Worm (Caenorhabditis elegans) whole organism, dauer: Measurements from ENCODE around the gene C08D8.7.

Experiments used
- unc-62 ChIP-seq: sonication (generic microtip); optimal IDR thresholded peaks from 2 replicates; lab custom pipeline; 2017; ENCODE audit warnings: missing biosample characterization, missing genetic modification reagents, missing genetic modification characterization

Gene C08D8.7

ce11 chrV:8325906-8326305, 15.1 kb upstream of the C08D8.7 start:
- TF ChIP-seq unc-62: no peak

ce11 chrV:8327080-8327479, 13.9 kb upstream of the C08D8.7 start:
- TF ChIP-seq unc-62: no peak

ce11 chrV:8334360-8334759, 6.7 kb upstream of the C08D8.7 start, which contains the start of gene tmd-2:
tmd-2 (plus strand) TSS chrV:8334660.
- no peak for TF ChIP-seq unc-62

- no peak for TF ChIP-seq unc-62
These were observed 5.4 kb upstream of the C08D8.7 start for ce11 chrV:8335620-8336019.

- no peak for TF ChIP-seq unc-62
These were observed 1.4 kb downstream of the C08D8.7 start for ce11 chrV:8342416-8342815.

ce11 chrV:8345436-8345835, 4.4 kb downstream of the C08D8.7 start, which contains the start of gene C08D8.1:
C08D8.1 (plus strand) TSS chrV:8345759.
- no peak for TF ChIP-seq unc-62

- TF ChIP-seq unc-62: no peak
These were observed 8.0 kb downstream of the C08D8.7 start for ce11 chrV:8348959-8349389.

- TF ChIP-seq unc-62: no peak
These were observed 8.9 kb downstream of the C08D8.7 start for ce11 chrV:8349950-8350349.

ce11 chrV:8351371-8351770, 10.3 kb downstream of the C08D8.7 start, which contains the start of gene srsx-22:
srsx-22 (plus strand) TSS chrV:8351671.
- no peak for TF ChIP-seq unc-62

- TF ChIP-seq unc-62: no peak
These were observed 14.6 kb downstream of the C08D8.7 start, which contains the start of gene mom-2 for ce11 chrV:8355435-8356212. mom-2 (plus strand) TSS chrV:8355988.

- TF ChIP-seq unc-62: no peak
These were observed 16.7 kb downstream of the C08D8.7 start for ce11 chrV:8357756-8358155.

ce11 chrV:8358702-8359101, 17.7 kb downstream of the C08D8.7 start:
- TF ChIP-seq unc-62: no peak

ce11 chrV:8359113-8359564, 18.1 kb downstream of the C08D8.7 start, which contains the start of gene mpdu-1:
mpdu-1 (minus strand) TSS chrV:8359163.
- no peak for TF ChIP-seq unc-62

- no peak for TF ChIP-seq unc-62
These were observed 18.8 kb downstream of the C08D8.7 start, which contains the start of gene F38E1.6 for ce11 chrV:8359792-8360191. F38E1.6 (plus strand) TSS chrV:8360092.

ce11 chrV:8370705-8371104, 29.7 kb downstream of the C08D8.7 start, which contains the start of gene gpa-2:
gpa-2 (plus strand) TSS chrV:8371005.
- no peak for TF ChIP-seq unc-62

ce11 chrV:8375419-8375818, 34.4 kb downstream of the C08D8.7 start, which contains the start of gene F38E1.10:
F38E1.10 (minus strand) TSS chrV:8375519.
- TF ChIP-seq unc-62: no peak

- TF ChIP-seq unc-62: no peak
These were observed 34.8 kb downstream of the C08D8.7 start, which contains the start of gene F38E1.3 for ce11 chrV:8375849-8376248. F38E1.3 (plus strand) TSS chrV:8376149.

ce11 chrV:8379206-8379605, 38.2 kb downstream of the C08D8.7 start, which contains the start of gene F52E1.5:
F52E1.5 (plus strand) TSS chrV:8379506.
- TF ChIP-seq unc-62: no peak
